Worm (Caenorhabditis elegans): ENCODE results near the gene scl-3.

DNA sequence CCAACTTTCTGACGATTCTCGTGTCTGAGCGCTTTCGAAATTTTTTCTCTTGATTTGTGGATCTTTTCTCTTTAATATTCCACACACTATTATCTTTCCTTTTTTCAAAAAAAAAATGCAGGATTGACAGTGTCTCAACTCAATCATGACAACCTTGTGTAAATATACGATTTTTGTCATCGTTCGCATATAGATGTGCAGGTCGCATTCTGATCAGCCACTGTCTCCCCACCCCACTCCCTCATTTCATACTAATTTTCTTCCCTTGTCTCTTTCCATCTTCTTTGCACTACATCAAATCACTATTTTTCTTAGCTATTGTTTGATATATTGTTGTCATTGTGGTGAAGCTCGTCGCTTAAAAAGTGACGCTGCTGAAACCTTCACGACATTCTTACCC lies 24.1 kb upstream of the scl-3 start:
- TF ChIP-seq elt-3 (tag; optimal IDR thresholded peaks at IDR 0.05) (no peak), unc-62 (GFP tag; optimal IDR thresholded peaks at IDR 0.05) (no peak), nhr-237 (tag; optimal IDR thresholded peaks at IDR 0.05) (no peak), lin-32 (GFP tag; optimal IDR thresholded peaks at IDR 0.05) (no peak), ztf-11 (tag; optimal IDR thresholded peaks at IDR 0.05) (no peak), ceh-43 (GFP tag; optimal IDR thresholded peaks at IDR 0.05) (no peak), snpc-4 (tag; optimal IDR thresholded peaks at IDR 0.05) (no peak), ces-1 (GFP tag; optimal IDR thresholded peaks at IDR 0.05) (no peak), sptf-1 (tag; optimal IDR thresholded peaks at IDR 0.05) (no peak), nhr-28 (tag; optimal IDR thresholded peaks at IDR 0.05) (no peak), nhr-2 (tag; optimal IDR thresholded peaks at IDR 0.05) (no peak)

Data from whole organism, mixed stage, embryonic.